Fruit fly (Drosophila melanogaster) whole organism, embryonic: ENCODE data around the gene Pif1B.
A peak's percentile ranks its signal among the peaks of the same experiment; 100 is the strongest.

Experiments used
- B-H1 ChIP-seq: fragments of 200-800 bp; sonication (Bioruptor generic); IDR thresholded peaks from 3 replicates; pipeline ENCODE4 v1.3.6; 2022; ENCODE audit warnings: missing biosample characterization, missing genetic modification characterization
- CG10565 ChIP-seq: fragments of 200-800 bp; sonication (Bioruptor generic); optimal IDR thresholded peaks from 3 replicates; lab custom pipeline; 2016; ENCODE audit warnings: missing biosample characterization, mild to moderate bottlenecking, missing genetic modification characterization
- CG11560 ChIP-seq: fragments of 200-800 bp; sonication (Bioruptor generic); IDR thresholded peaks from 3 replicates; pipeline ENCODE4 v1.3.6; 2022; ENCODE audit warnings: missing biosample characterization, missing genetic modification characterization
- CG12659 ChIP-seq: fragments of 200-800 bp; sonication (Bioruptor generic); optimal IDR thresholded peaks from 3 replicates; lab custom pipeline; 2017; ENCODE audit warnings: mild to moderate bottlenecking, missing biosample characterization, missing genetic modification reagents, missing genetic modification characterization
- CG16779 ChIP-seq: fragments of 200-800 bp; sonication (Bioruptor generic); IDR thresholded peaks from 2 replicates; pipeline ENCODE4 v1.3.6; 2022; ENCODE audit warnings: missing biosample characterization, missing genetic modification characterization
- CG16813 ChIP-seq: fragments of 200-800 bp; sonication (Bioruptor generic); IDR thresholded peaks from 3 replicates; pipeline ENCODE4 v1.3.6; 2022; ENCODE audit warnings: missing biosample characterization, missing genetic modification characterization; ENCODE audit not compliant: partially characterized antibody
- CG18764 ChIP-seq: fragments of 200-800 bp; sonication (Bioruptor generic); optimal IDR thresholded peaks from 3 replicates; lab custom pipeline; 2016; ENCODE audit warnings: missing biosample characterization, missing genetic modification characterization
- CG33213 ChIP-seq: fragments of 200-800 bp; sonication (Bioruptor generic); optimal IDR thresholded peaks from 3 replicates; lab custom pipeline; 2016; ENCODE audit warnings: missing biosample characterization, missing genetic modification characterization
- CG3726 ChIP-seq: fragments of 200-800 bp; sonication (Bioruptor generic); IDR thresholded peaks from 3 replicates; pipeline ENCODE4, ENCODE4 v1.3.6; 2022; ENCODE audit warnings: missing biosample characterization, missing genetic modification characterization
- CG3838 ChIP-seq: fragments of 200-800 bp; sonication (Bioruptor generic); optimal IDR thresholded peaks from 3 replicates; lab custom pipeline; 2016; ENCODE audit warnings: missing biosample characterization, missing genetic modification characterization
- CG43689 ChIP-seq: fragments of 200-800 bp; sonication (Bioruptor generic); IDR thresholded peaks from 2 replicates; pipeline ENCODE4 v1.3.6; 2022; ENCODE audit warnings: missing biosample characterization, missing genetic modification characterization
- CG6813 ChIP-seq: fragments of 200-800 bp; sonication (Bioruptor generic); optimal IDR thresholded peaks from 2 replicates; lab custom pipeline; 2017; ENCODE audit warnings: missing biosample characterization, missing genetic modification characterization, mild to moderate bottlenecking, moderate library complexity, missing genetic modification reagents
- CG7928 ChIP-seq: fragments of 200-800 bp; sonication (Bioruptor generic); optimal IDR thresholded peaks from 2 replicates; lab custom pipeline; 2017; ENCODE audit warnings: missing biosample characterization, mild to moderate bottlenecking, missing genetic modification characterization
- CG7963 ChIP-seq: fragments of 200-800 bp; sonication (Bioruptor generic); IDR thresholded peaks from 3 replicates; pipeline ENCODE4 v1.3.6; 2022; ENCODE audit warnings: missing biosample characterization, missing genetic modification characterization; ENCODE audit not compliant: partially characterized antibody
- CG8924 ChIP-seq: fragments of 200-800 bp; optimal IDR thresholded peaks from 3 replicates; lab custom pipeline; 2019; ENCODE audit warnings: missing biosample characterization, mild to moderate bottlenecking, missing genetic modification characterization, moderate library complexity
- D ChIP-seq, 2 experiments: fragments of 200-800 bp in 1 of 2; fragments of >200 bp in 1 of 2; sonication (Bioruptor generic) in 1 of 2; optimal IDR thresholded peaks; 2 replicates in 1 of 2; 3 replicates in 1 of 2; lab custom pipeline; 2017; ENCODE audit warnings: mild to moderate bottlenecking in 1 of 2, missing biosample characterization in 1 of 2, missing genetic modification characterization in 1 of 2, missing genetic modification reagents in 1 of 2
- Dad ChIP-seq: fragments of 200-800 bp; sonication (Bioruptor generic); optimal IDR thresholded peaks from 3 replicates; lab custom pipeline; 2016; ENCODE audit warnings: missing biosample characterization, missing genetic modification characterization
- Dfd ChIP-seq, 2 experiments: fragments of >200 bp; optimal IDR thresholded peaks; 2 replicates each; lab custom pipeline; 2017; ENCODE audit warnings: missing biosample characterization in 2 of 2, missing genetic modification characterization in 2 of 2
- Doc2 ChIP-seq: fragments of 200-800 bp; sonication (Bioruptor generic); IDR thresholded peaks from 2 replicates; pipeline ENCODE4 v1.3.6; 2022; ENCODE audit warnings: missing biosample characterization, missing genetic modification characterization
- Doc3 ChIP-seq: fragments of 200-800 bp; sonication (Bioruptor generic); IDR thresholded peaks from 3 replicates; pipeline ENCODE4 v1.3.6; 2022; ENCODE audit warnings: missing biosample characterization, missing genetic modification characterization; ENCODE audit not compliant: partially characterized antibody
- HmgD ChIP-seq: fragments of 200-800 bp; sonication (Bioruptor generic); optimal IDR thresholded peaks from 3 replicates; lab custom pipeline; 2016; ENCODE audit warnings: missing biosample characterization, missing genetic modification characterization
- HmgZ ChIP-seq: fragments of 200-800 bp; sonication (Bioruptor generic); optimal IDR thresholded peaks from 2 replicates; lab custom pipeline; 2018; ENCODE audit warnings: missing biosample characterization, mild to moderate bottlenecking, missing genetic modification characterization
- Hmx ChIP-seq: fragments of 200-800 bp; sonication (Bioruptor generic); optimal IDR thresholded peaks from 2 replicates; lab custom pipeline; 2016; ENCODE audit warnings: missing biosample characterization, missing genetic modification characterization
- Hsf ChIP-seq: fragments of 200-800 bp; sonication (Bioruptor generic); optimal IDR thresholded peaks from 3 replicates; lab custom pipeline; 2016; ENCODE audit warnings: missing biosample characterization, missing genetic modification characterization
- Lhr ChIP-seq: fragments of 200-800 bp; sonication (Bioruptor generic); optimal IDR thresholded peaks from 3 replicates; lab custom pipeline; 2017; ENCODE audit warnings: mild to moderate bottlenecking, missing biosample characterization, missing genetic modification reagents, missing genetic modification characterization
- abd-A ChIP-seq: fragments of 200-800 bp; sonication (Bioruptor generic); optimal IDR thresholded peaks from 3 replicates; lab custom pipeline; 2019; ENCODE audit warnings: missing biosample characterization, mild to moderate bottlenecking, missing genetic modification characterization, moderate library complexity
- ase ChIP-seq: fragments of 200-800 bp; sonication (Bioruptor generic); IDR thresholded peaks from 3 replicates; pipeline ENCODE4 v1.3.6; 2022; ENCODE audit warnings: missing biosample characterization, missing genetic modification characterization
- az2 ChIP-seq: fragments of 200-800 bp; sonication (Bioruptor generic); optimal IDR thresholded peaks from 3 replicates; lab custom pipeline; 2016; ENCODE audit warnings: missing biosample characterization, missing genetic modification characterization
- bab2 ChIP-seq: fragments of 200-800 bp; sonication (Bioruptor generic); optimal IDR thresholded peaks from 2 replicates; lab custom pipeline; 2016; ENCODE audit warnings: missing biosample characterization, missing genetic modification characterization
- cad ChIP-seq: fragments of >200 bp; optimal IDR thresholded peaks from 2 replicates; lab custom pipeline; 2017; ENCODE audit warnings: missing biosample characterization, missing genetic modification characterization
- croc ChIP-seq: fragments of 200-800 bp; sonication (Bioruptor generic); conservative IDR thresholded peaks from 3 replicates; pipeline ENCODE4 v1.3.6; 2022; ENCODE audit warnings: missing biosample characterization, missing genetic modification characterization
- eyg ChIP-seq: fragments of 200-800 bp; sonication (Bioruptor generic); optimal IDR thresholded peaks from 3 replicates; lab custom pipeline; 2016; ENCODE audit warnings: missing biosample characterization, missing genetic modification characterization
- fd102C ChIP-seq: fragments of 200-800 bp; sonication (Bioruptor generic); optimal IDR thresholded peaks from 2 replicates; lab custom pipeline; 2018; ENCODE audit warnings: missing biosample characterization, mild to moderate bottlenecking, missing genetic modification characterization, moderate library complexity
- fu2 ChIP-seq: fragments of 200-800 bp; sonication (Bioruptor generic); optimal IDR thresholded peaks from 2 replicates; lab custom pipeline; 2016; ENCODE audit warnings: missing biosample characterization, missing genetic modification characterization
- grn ChIP-seq: fragments of 200-800 bp; sonication (Bioruptor generic); optimal IDR thresholded peaks from 3 replicates; lab custom pipeline; 2017; ENCODE audit warnings: missing biosample characterization, missing genetic modification characterization
- gsb ChIP-seq: fragments of 200-800 bp; sonication (Bioruptor generic); IDR thresholded peaks from 2 replicates; pipeline ENCODE4 v1.3.6; 2022; ENCODE audit warnings: missing biosample characterization, missing genetic modification characterization
- lilli ChIP-seq: fragments of 200-800 bp; sonication (Bioruptor generic); optimal IDR thresholded peaks from 3 replicates; lab custom pipeline; 2016; ENCODE audit warnings: missing biosample characterization, missing genetic modification characterization
- maf-S ChIP-seq: fragments of 200-800 bp; sonication (Bioruptor generic); optimal IDR thresholded peaks from 2 replicates; lab custom pipeline; 2016; ENCODE audit warnings: missing biosample characterization, missing genetic modification characterization
- peb ChIP-seq: fragments of 200-800 bp; sonication (Bioruptor generic); IDR thresholded peaks from 2 replicates; pipeline ENCODE4 v1.3.6; 2022; ENCODE audit warnings: missing biosample characterization, missing genetic modification characterization
- pum ChIP-seq: fragments of 200-800 bp; sonication (Bioruptor generic); optimal IDR thresholded peaks from 2 replicates; lab custom pipeline; 2016; ENCODE audit warnings: missing biosample characterization, missing genetic modification characterization
- repo ChIP-seq: fragments of 200-800 bp; sonication (Bioruptor generic); optimal IDR thresholded peaks from 2 replicates; lab custom pipeline; 2016; ENCODE audit warnings: missing biosample characterization, missing genetic modification characterization
- schlank ChIP-seq: fragments of 200-800 bp; sonication (Bioruptor generic); optimal IDR thresholded peaks from 2 replicates; lab custom pipeline; 2018; ENCODE audit warnings: missing biosample characterization, mild to moderate bottlenecking, missing genetic modification characterization
- slou ChIP-seq: fragments of 200-800 bp; sonication (Bioruptor generic); optimal IDR thresholded peaks from 3 replicates; lab custom pipeline; 2016; ENCODE audit warnings: missing biosample characterization, missing genetic modification characterization
- ssp ChIP-seq: fragments of 200-800 bp; sonication (Bioruptor generic); IDR thresholded peaks from 2 replicates; pipeline ENCODE4 v1.3.6; 2022; ENCODE audit warnings: missing biosample characterization, missing genetic modification characterization
- tio ChIP-seq: fragments of 200-800 bp; sonication (Bioruptor generic); optimal IDR thresholded peaks from 2 replicates; lab custom pipeline; 2017; ENCODE audit warnings: missing biosample characterization, missing genetic modification characterization, inconsistent platforms
- usp ChIP-seq: fragments of >200 bp; optimal IDR thresholded peaks from 2 replicates; lab custom pipeline; 2017; ENCODE audit warnings: missing biosample characterization, missing genetic modification characterization
- vnd ChIP-seq: fragments of 200-800 bp; sonication (Bioruptor generic); IDR thresholded peaks from 3 replicates; pipeline ENCODE4 v1.3.6; 2022; ENCODE audit warnings: missing biosample characterization, missing genetic modification characterization; ENCODE audit not compliant: partially characterized antibody
- vvl ChIP-seq: fragments of 200-800 bp; sonication (Bioruptor generic); IDR thresholded peaks from 2 replicates; pipeline ENCODE4 v1.3.6; 2022; ENCODE audit warnings: missing biosample characterization, missing genetic modification characterization
- wek ChIP-seq: fragments of 200-800 bp; sonication (Bioruptor generic); optimal IDR thresholded peaks from 3 replicates; lab custom pipeline; 2018; ENCODE audit warnings: missing biosample characterization, mild to moderate bottlenecking, missing genetic modification characterization, moderate library complexity
- z ChIP-seq: fragments of 200-800 bp; sonication (Bioruptor generic); IDR thresholded peaks from 3 replicates; pipeline ENCODE4 v1.3.6; 2022; ENCODE audit warnings: missing biosample characterization, missing genetic modification characterization

Gene Pif1B

DNA sequence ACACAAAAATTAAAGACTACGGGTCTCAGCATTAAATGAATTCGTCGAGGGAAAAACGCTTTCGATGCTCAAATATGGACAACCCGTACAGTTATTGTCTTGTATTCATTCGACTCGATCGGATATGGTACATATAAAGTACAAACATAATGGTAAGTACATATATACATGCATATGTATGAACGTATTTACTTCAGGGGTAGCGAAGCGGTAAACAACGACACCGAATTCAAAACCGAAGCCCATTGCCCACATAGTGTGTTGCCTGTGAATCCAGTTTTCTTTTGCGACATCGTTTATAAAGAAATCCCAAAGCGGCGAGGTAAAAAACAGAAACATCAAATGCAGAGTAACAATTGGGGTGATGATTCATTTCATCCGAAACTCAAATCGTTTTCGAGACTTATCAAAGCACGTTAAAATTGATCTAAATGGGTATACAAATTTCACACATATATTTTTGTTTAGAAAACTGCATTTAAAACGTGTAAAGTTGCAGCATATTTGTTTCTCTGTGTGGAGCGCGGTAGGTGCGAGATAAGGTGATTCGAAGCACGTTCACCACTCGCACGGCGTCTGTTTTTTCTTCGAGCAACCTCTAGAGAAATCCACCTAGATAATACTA is 11.5 kb upstream of the Pif1B start (continued):
- TF ChIP-seq CG16779 (GFP tag; lab: Robert Waterston, UW) (no peak), cad (GFP tag; lab: Kevin White, UChicago) (no peak), Hsf (GFP tag; lab: Kevin White, UChicago) (peak; percentile 54), repo (GFP tag; lab: Kevin White, UChicago) (no peak), CG18764 (GFP tag; lab: Kevin White, UChicago) (peak; percentile 10), grn (peak; percentile 50), z (no peak), CG33213 (GFP tag; lab: Kevin White, UChicago) (no peak), CG7928 (GFP tag; lab: Kevin White, UChicago) (no peak), lilli (GFP tag; lab: Kevin White, UChicago) (peak; percentile 59), pum (GFP tag; lab: Kevin White, UChicago) (peak; percentile 12), HmgD (peak; percentile 31), Dfd (GFP tag; optimal IDR thresholded peaks at IDR 0.05; lab: Kevin White, UChicago) (no peak), ssp (no peak), abd-A (tag; lab: Kevin White, UChicago) (peak; percentile 48), peb (no peak), Doc2 (GFP tag; lab: Robert Waterston, UW) (no peak), gsb (GFP tag; lab: Robert Waterston, UW) (no peak), eyg (GFP tag; lab: Kevin White, UChicago) (no peak), tio (GFP tag; lab: Kevin White, UChicago) (peak; percentile 46), Dad (GFP tag; lab: Kevin White, UChicago) (no peak), bab2 (GFP tag; lab: Kevin White, UChicago) (peak; percentile 56), CG3838 (GFP tag; lab: Kevin White, UChicago) (no peak), vvl (GFP tag; lab: Robert Waterston, UW) (peak; percentile 83), slou (GFP tag; lab: Kevin White, UChicago) (peak; percentile 45), CG6813 (GFP tag; lab: Kevin White, UChicago) (peak; percentile 34), croc (GFP tag; lab: Robert Waterston, UW) (peak; percentile 27; the same call in 1 of the 3 replicates), CG7963 (no peak), Hmx (no peak), wek (GFP tag; lab: Kevin White, UChicago) (peak; percentile 40), Lhr (GFP tag; lab: Kevin White, UChicago) (no peak), schlank (tag; lab: Kevin White, UChicago) (peak; percentile 20), CG8924 (tag; lab: Kevin White, UChicago) (peak; percentile 31), CG43689 (GFP tag; lab: Robert Waterston, UW) (no peak), CG16813 (GFP tag; lab: Robert Waterston, UW) (no peak), usp (no peak), fd102C (GFP tag; lab: Kevin White, UChicago) (no peak), HmgZ (peak; percentile 22), az2 (GFP tag; lab: Kevin White, UChicago) (peak; percentile 19), vnd (GFP tag; lab: Robert Waterston, UW) (no peak), D (optimal IDR thresholded peaks at IDR 0.05; lab: Kevin White, UChicago) (no peak), D (GFP tag; optimal IDR thresholded peaks at IDR 0.05; lab: Kevin White, UChicago) (peak; percentile 7), B-H1 (GFP tag; lab: Robert Waterston, UW) (peak; percentile 48; the same call in 2 of the 3 replicates), CG3726 (0 out of 3 replicates have a peak, but pooled peaks have one; percentile 40), maf-S (GFP tag; lab: Kevin White, UChicago) (peak; percentile 7), CG11560 (tag; lab: Robert Waterston, UW) (no peak), ase (GFP tag; lab: Robert Waterston, UW) (peak; percentile 56; the same call in 1 of the 3 replicates), CG12659 (GFP tag; lab: Kevin White, UChicago) (peak; percentile 3), Doc3 (GFP tag; lab: Robert Waterston, UW) (no peak), CG10565 (GFP tag; lab: Kevin White, UChicago) (no peak), fu2 (GFP tag; lab: Kevin White, UChicago) (no peak)
